Fruit fly (Drosophila melanogaster): ENCODE data around the gene usp.

- TF ChIP-seq pad (GFP tag; optimal IDR thresholded peaks at IDR 0.05) (peak; percentile 44), kay (GFP tag; ENCODE audit: borderline replicate concordance) (no peak), CG33017 (tag; optimal IDR thresholded peaks at IDR 0.05) (no peak), CG14711 (tag; optimal IDR thresholded peaks at IDR 0.05) (peak; percentile 66), Clk (GFP tag; optimal IDR thresholded peaks at IDR 0.05) (no peak), Crg-1 (GFP tag; optimal IDR thresholded peaks at IDR 0.05) (peak; percentile 7), CG11617 (GFP tag; optimal IDR thresholded peaks at IDR 0.05) (peak; percentile 60)
Measured at dm6 chrX:2061119-2061518, 19.0 kb upstream of the usp start.
